Worm (Caenorhabditis elegans): ENCODE measurements around the gene ZC116.5.

- TF ChIP-seq nhr-28 (tag; optimal IDR thresholded peaks at IDR 0.05) (no peak), tbx-2 (tag; optimal IDR thresholded peaks at IDR 0.05) (no peak), nhr-71 (tag; optimal IDR thresholded peaks at IDR 0.05) (no peak), aly-2 (tag; optimal IDR thresholded peaks at IDR 0.05) (no peak), ztf-4 (tag; optimal IDR thresholded peaks at IDR 0.05) (no peak), nhr-77 (tag; optimal IDR thresholded peaks at IDR 0.05) (no peak), ama-1 (optimal IDR thresholded peaks at IDR 0.05) (no peak), lir-3 (tag; optimal IDR thresholded peaks at IDR 0.05; ENCODE audit: poor library complexity) (no peak)
Observed at ce11 chrV:12612118-12612517, 3.4 kb upstream of the ZC116.5 start, which contains the start of gene cyc-2.2.
